Fruit fly (Drosophila melanogaster): ENCODE results near the gene bur.

Gene bur

dm6 chr2L:21149053-21149452, 30.4 kb downstream of the bur start (continued):
- TF ChIP-seq NK7.1 (GFP tag; optimal IDR thresholded peaks at IDR 0.05) (no peak), Lim3 (GFP tag; IDR thresholded peaks at IDR 0.05) (no peak), CG15514 (GFP tag; optimal IDR thresholded peaks at IDR 0.05) (peak; percentile 80), sens (GFP tag) (peak; percentile 31), TFAM (GFP tag; optimal IDR thresholded peaks at IDR 0.05) (no peak), crc (GFP tag; optimal IDR thresholded peaks at IDR 0.05) (no peak), CG5953 (GFP tag; IDR thresholded peaks at IDR 0.05) (no peak), CG3726 (GFP tag; IDR thresholded peaks at IDR 0.05) (no peak), Ravus (GFP tag; IDR thresholded peaks at IDR 0.05) (no peak), C15 (GFP tag; IDR thresholded peaks at IDR 0.05) (no peak), CG6175 (GFP tag; IDR thresholded peaks at IDR 0.05) (no peak), CG12236 (GFP tag; optimal IDR thresholded peaks at IDR 0.05) (no peak), NfI (GFP tag; optimal IDR thresholded peaks at IDR 0.05) (peak; percentile 33), chm (GFP tag; IDR thresholded peaks at IDR 0.05) (peak; percentile 33; the same call in 1 of the 2 replicates), CrebB (tag; optimal IDR thresholded peaks at IDR 0.05) (no peak), Mrtf (GFP tag; IDR thresholded peaks at IDR 0.05) (no peak), trh (GFP tag; optimal IDR thresholded peaks at IDR 0.05) (peak; percentile 4), CG34422 (GFP tag; IDR thresholded peaks at IDR 0.05) (peak; percentile 58; the same call in 1 of the 3 replicates), CG31441 (GFP tag; IDR thresholded peaks at IDR 0.05) (peak; percentile 59; the same call in 1 of the 2 replicates), CG6272 (GFP tag; IDR thresholded peaks at IDR 0.05) (no peak), maf-S (GFP tag; optimal IDR thresholded peaks at IDR 0.05) (no peak), Blimp-1 (GFP tag; optimal IDR thresholded peaks at IDR 0.05) (no peak), CG2875 (GFP tag; optimal IDR thresholded peaks at IDR 0.05) (no peak), chn (GFP tag; optimal IDR thresholded peaks at IDR 0.05) (no peak), yki (optimal IDR thresholded peaks at IDR 0.05) (no peak), CG7963 (GFP tag; IDR thresholded peaks at IDR 0.05; ENCODE audit: partially characterized antibody) (peak; percentile 39; the same call in 1 of the 3 replicates), exex (tag; optimal IDR thresholded peaks at IDR 0.05) (peak; percentile 27), amos (GFP tag; IDR thresholded peaks at IDR 0.05; ENCODE audit: partially characterized antibody) (peak; percentile 74), ci (GFP tag; IDR thresholded peaks at IDR 0.05) (peak; percentile 77; the same call in 2 of the 3 replicates), gcm2 (GFP tag; optimal IDR thresholded peaks at IDR 0.05) (no peak), gro (GFP tag; optimal IDR thresholded peaks at IDR 0.05) (no peak), CG10321 (GFP tag; IDR thresholded peaks at IDR 0.05) (no peak), CG42726 (GFP tag; IDR thresholded peaks at IDR 0.05; ENCODE audit: partially characterized antibody) (peak; percentile 45; the same call in 1 of the 2 replicates), CG12071 (GFP tag; optimal IDR thresholded peaks at IDR 0.05) (no peak), gt (GFP tag; IDR thresholded peaks at IDR 0.05) (no peak), tgo (GFP tag; IDR thresholded peaks at IDR 0.05) (peak; percentile 42; the same call in 1 of the 3 replicates), Fer3 (tag; optimal IDR thresholded peaks at IDR 0.05) (peak; percentile 39), repo (GFP tag; optimal IDR thresholded peaks at IDR 0.05) (no peak), CG11696 (GFP tag; IDR thresholded peaks at IDR 0.05) (peak; percentile 99), Doc2 (GFP tag; IDR thresholded peaks at IDR 0.05) (no peak), Bdp1 (GFP tag; optimal IDR thresholded peaks at IDR 0.05) (no peak), CG12155 (GFP tag; optimal IDR thresholded peaks at IDR 0.05) (peak; percentile 21), CG10274 (GFP tag; optimal IDR thresholded peaks at IDR 0.05) (no peak), cad (GFP tag; optimal IDR thresholded peaks at IDR 0.05) (no peak), zf30C (GFP tag; optimal IDR thresholded peaks at IDR 0.05) (no peak), slbo (GFP tag; IDR thresholded peaks at IDR 0.05) (peak; percentile 75), CG13287 (GFP tag; IDR thresholded peaks at IDR 0.05; ENCODE audit: partially characterized antibody) (peak; percentile 86), mld (GFP tag; IDR thresholded peaks at IDR 0.05; ENCODE audit: partially characterized antibody) (no peak), CG14050 (GFP tag; IDR thresholded peaks at IDR 0.05) (no peak), Atf6 (GFP tag; IDR thresholded peaks at IDR 0.05) (peak; percentile 52; the same call in 1 of the 2 replicates), CG30403 (GFP tag; optimal IDR thresholded peaks at IDR 0.05) (peak; percentile 50), CG17186 (GFP tag; optimal IDR thresholded peaks at IDR 0.05) (no peak)

Measured in whole organism, embryonic.